Worm (Caenorhabditis elegans) whole organism, early embryonic: Measurements from ENCODE around the gene C05E11.2.

ENCODE experiments used
- B0310.2 ChIP-seq: sonication (generic microtip); optimal IDR thresholded peaks from 2 replicates; lab custom pipeline; 2016; ENCODE audit warnings: mild to moderate bottlenecking, missing genetic modification characterization, missing compliant biosample characterization
- ama-1 ChIP-seq: fragments of 150-350 bp; optimal IDR thresholded peaks from 2 replicates; lab custom pipeline; 2014
- hmg-4 ChIP-seq: fragments of 200-800 bp; sonication (Bioruptor generic); optimal IDR thresholded peaks from 2 replicates; lab custom pipeline; 2018; ENCODE audit warnings: mild to moderate bottlenecking, missing genetic modification characterization, missing compliant biosample characterization
- scrt-1 ChIP-seq: fragments of 200-800 bp; sonication (Bioruptor generic); IDR thresholded peaks from 2 replicates; pipeline ENCODE4 v1.3.6; 2022; ENCODE audit warnings: missing genetic modification characterization, missing compliant biosample characterization
- tra-4 ChIP-seq: sonication (generic microtip); optimal IDR thresholded peaks from 2 replicates; lab custom pipeline; 2017; ENCODE audit warnings: missing genetic modification characterization, missing compliant biosample characterization

ce11 chrX:4604185-4604584, 17.5 kb downstream of the C05E11.2 start:
- no peak for TF ChIP-seq scrt-1 (GFP tag; lab: Robert Waterston, UW)
- TF ChIP-seq tra-4 = no peak
- no peak for TF ChIP-seq B0310.2 (tag; lab: Kevin White, UChicago)
- no peak for TF ChIP-seq ama-1
- no peak for TF ChIP-seq hmg-4
